Worm (Caenorhabditis elegans) whole organism, L1 larva: ENCODE measurements around the gene T25G12.6.

Experiments
- C04F5.9 ChIP-seq: sonication (generic microtip); optimal IDR thresholded peaks from 2 replicates; lab custom pipeline; 2016; ENCODE audit warnings: missing genetic modification characterization, missing compliant biosample characterization
- C16A3.4 ChIP-seq: fragments of 150-350 bp; optimal IDR thresholded peaks from 2 replicates; lab custom pipeline; 2014; ENCODE audit warnings: missing biosample characterization, missing genetic modification characterization
- ama-1 ChIP-seq: fragments of 150-350 bp; optimal IDR thresholded peaks from 2 replicates; lab custom pipeline; 2014
- blmp-1 ChIP-seq: fragments of 150-350 bp; optimal IDR thresholded peaks from 2 replicates; lab custom pipeline; 2014; ENCODE audit warnings: missing biosample characterization, missing genetic modification characterization
- ceh-63 ChIP-seq: fragments of 200-800 bp; sonication (Bioruptor generic); optimal IDR thresholded peaks from 2 replicates; lab custom pipeline; 2018; ENCODE audit warnings: mild to moderate bottlenecking, missing genetic modification characterization, missing compliant biosample characterization
- ceh-8 ChIP-seq: fragments of 200-800 bp; sonication (Bioruptor generic); optimal IDR thresholded peaks from 2 replicates; lab custom pipeline; 2018; ENCODE audit warnings: mild to moderate bottlenecking, missing genetic modification characterization, moderate library complexity, missing compliant biosample characterization
- ceh-88 ChIP-seq: fragments of 200-800 bp; sonication (Bioruptor generic); IDR thresholded peaks from 2 replicates; pipeline ENCODE4 v1.3.6; 2022; ENCODE audit warnings: missing genetic modification characterization, missing compliant biosample characterization
- dsc-1 ChIP-seq: sonication (generic microtip); optimal IDR thresholded peaks from 2 replicates; lab custom pipeline; 2016; ENCODE audit warnings: mild to moderate bottlenecking, missing genetic modification characterization, missing compliant biosample characterization
- egl-13 ChIP-seq: sonication (generic microtip); optimal IDR thresholded peaks from 2 replicates; lab custom pipeline; 2016; ENCODE audit warnings: missing genotype, missing genetic modification reagents, missing genetic modification characterization, missing compliant biosample characterization
- elt-3 ChIP-seq, 6 experiments: fragments of 150-350 bp in 1 of 6; sonication (generic microtip); optimal IDR thresholded peaks; 2 replicates each; lab custom pipeline; 2017 to 2018; ENCODE audit warnings: missing biosample characterization in 6 of 6, missing genetic modification characterization in 6 of 6, inconsistent platforms in 1 of 6
- ets-5 ChIP-seq: fragments of 200-800 bp; sonication (Bioruptor generic); IDR thresholded peaks from 2 replicates; pipeline ENCODE4 v1.3.6; 2022; ENCODE audit warnings: missing genetic modification characterization, missing compliant biosample characterization
- fkh-10 ChIP-seq: sonication (generic microtip); optimal IDR thresholded peaks from 2 replicates; lab custom pipeline; 2017; ENCODE audit warnings: missing biosample characterization, missing genetic modification reagents, missing genetic modification characterization
- fkh-8 ChIP-seq: sonication (generic microtip); optimal IDR thresholded peaks from 2 replicates; lab custom pipeline; 2016; ENCODE audit warnings: mild to moderate bottlenecking, missing genetic modification characterization, missing compliant biosample characterization
- hlh-17 ChIP-seq: fragments of 200-800 bp; sonication (Bioruptor generic); optimal IDR thresholded peaks from 2 replicates; lab custom pipeline; 2018; ENCODE audit warnings: missing genetic modification characterization, mild to moderate bottlenecking, missing compliant biosample characterization, moderate library complexity, borderline replicate concordance
- lin-13 ChIP-seq: fragments of 150-350 bp; optimal IDR thresholded peaks from 2 replicates; lab custom pipeline; 2014; ENCODE audit warnings: missing biosample characterization, missing genetic modification reagents, missing genetic modification characterization
- lin-14 ChIP-seq: fragments of 200-800 bp; sonication (Bioruptor generic); optimal IDR thresholded peaks from 2 replicates; lab custom pipeline; 2018; ENCODE audit warnings: mild to moderate bottlenecking, missing genetic modification characterization, moderate library complexity, missing compliant biosample characterization
- lin-15B ChIP-seq: fragments of 150-350 bp; sonication (generic microtip); optimal IDR thresholded peaks from 3 replicates; lab custom pipeline; 2014; ENCODE audit warnings: missing biosample characterization, missing genetic modification characterization
- lin-39 ChIP-seq: fragments of 150-350 bp; optimal IDR thresholded peaks from 2 replicates; lab custom pipeline; 2014; ENCODE audit warnings: missing biosample characterization, missing genetic modification reagents, missing genetic modification characterization
- lsy-2 ChIP-seq, 2 experiments: fragments of 150-350 bp; optimal IDR thresholded peaks; 2 replicates each; lab custom pipeline; 2014; ENCODE audit warnings: missing biosample characterization in 2 of 2, missing genetic modification characterization in 2 of 2
- mep-1 ChIP-seq: fragments of 150-350 bp; optimal IDR thresholded peaks from 2 replicates; lab custom pipeline; 2014; ENCODE audit warnings: missing biosample characterization, missing genetic modification characterization
- nhr-11 ChIP-seq: fragments of 150-350 bp; optimal IDR thresholded peaks from 2 replicates; lab custom pipeline; 2014; ENCODE audit warnings: missing biosample characterization, missing genetic modification characterization
- nhr-12 ChIP-seq: sonication (generic microtip); optimal IDR thresholded peaks from 2 replicates; lab custom pipeline; 2017; ENCODE audit warnings: missing biosample characterization, missing genetic modification characterization
- nhr-47 ChIP-seq: sonication (generic microtip); optimal IDR thresholded peaks from 2 replicates; lab custom pipeline; 2016; ENCODE audit warnings: mild to moderate bottlenecking, missing genetic modification characterization, moderate library complexity, missing compliant biosample characterization
- nhr-71 ChIP-seq: sonication (generic microtip); optimal IDR thresholded peaks from 2 replicates; lab custom pipeline; 2016; ENCODE audit warnings: mild to moderate bottlenecking, missing genetic modification characterization, moderate library complexity, missing compliant biosample characterization
- nhr-76 ChIP-seq: sonication (generic microtip); optimal IDR thresholded peaks from 2 replicates; lab custom pipeline; 2017; ENCODE audit warnings: missing biosample characterization, missing genetic modification characterization
- nhr-85 ChIP-seq: sonication (generic microtip); peaks from one replicate; lab custom pipeline; 2016; ENCODE audit warnings: missing genetic modification characterization, inconsistent platforms, missing compliant biosample characterization
- nhr-90 ChIP-seq: sonication (generic microtip); optimal IDR thresholded peaks from 2 replicates; lab custom pipeline; 2016; ENCODE audit warnings: mild to moderate bottlenecking, missing genetic modification characterization, missing compliant biosample characterization; ENCODE audit not compliant: poor library complexity
- pag-3 ChIP-seq: sonication (generic microtip); optimal IDR thresholded peaks from 2 replicates; lab custom pipeline; 2017; ENCODE audit warnings: missing genetic modification characterization, mild to moderate bottlenecking, missing compliant biosample characterization, antibody characterized with exemption, borderline replicate concordance; ENCODE audit not compliant: insufficient read depth
- pax-3 ChIP-seq: fragments of 200-800 bp; sonication (Bioruptor generic); optimal IDR thresholded peaks from 2 replicates; lab custom pipeline; 2018; ENCODE audit warnings: mild to moderate bottlenecking, missing genetic modification characterization, moderate library complexity, missing compliant biosample characterization
- pqm-1 ChIP-seq: sonication (generic microtip); optimal IDR thresholded peaks from 3 replicates; lab custom pipeline; 2017; ENCODE audit warnings: missing biosample characterization, missing genetic modification characterization
- snu-23 ChIP-seq: sonication (generic microtip); optimal IDR thresholded peaks from 2 replicates; lab custom pipeline; 2016; ENCODE audit warnings: missing genetic modification characterization, missing compliant biosample characterization
- sptf-1 ChIP-seq: fragments of 150-350 bp; optimal IDR thresholded peaks from 2 replicates; lab custom pipeline; 2014; ENCODE audit warnings: missing biosample characterization, missing genetic modification characterization
- swsn-7 ChIP-seq: sonication (generic microtip); optimal IDR thresholded peaks from 2 replicates; lab custom pipeline; 2016; ENCODE audit warnings: missing genetic modification characterization, missing compliant biosample characterization
- tbx-2 ChIP-seq: sonication (generic microtip); optimal IDR thresholded peaks from 2 replicates; lab custom pipeline; 2016; ENCODE audit warnings: missing genetic modification characterization, missing compliant biosample characterization
- unc-30 ChIP-seq: sonication (generic microtip); optimal IDR thresholded peaks from 2 replicates; lab custom pipeline; 2017; ENCODE audit warnings: missing biosample characterization, missing genetic modification characterization
- vab-15 ChIP-seq: sonication (generic microtip); optimal IDR thresholded peaks from 2 replicates; lab custom pipeline; 2017; ENCODE audit warnings: missing genotype, mild to moderate bottlenecking, missing genetic modification characterization, missing compliant biosample characterization

Gene T25G12.6

DNA sequence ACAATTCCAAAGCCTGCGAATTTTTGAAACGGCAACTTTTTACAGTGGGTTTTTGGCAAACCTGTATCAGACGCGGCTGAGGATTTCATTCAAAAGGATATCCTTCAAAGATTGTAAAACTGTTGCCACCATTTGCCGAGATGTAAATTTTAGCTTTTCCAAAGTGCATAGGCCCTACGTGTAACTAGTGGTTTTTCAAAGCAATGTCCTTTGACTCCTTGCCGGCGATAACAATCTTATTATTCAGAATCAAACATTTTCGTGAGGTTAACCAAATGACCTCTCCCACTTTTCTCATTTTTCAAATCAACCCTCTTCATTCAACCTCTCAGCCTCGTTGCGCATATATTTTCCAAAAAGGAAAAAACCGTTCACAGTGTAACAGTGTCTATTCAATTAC is 1.3 kb upstream of the T25G12.6 start, which contains the start of gene T25G12.3:
T25G12.3 (plus strand) TSS at position 301 of the 400 bp plus-strand sequence.
- no peak for TF ChIP-seq unc-30 (tag; lab: Kevin White, UChicago)
- no peak for TF ChIP-seq C16A3.4 (tag; lab: Kevin White, UChicago)
- TF ChIP-seq vab-15, result no peak
- TF ChIP-seq nhr-85 (tag; lab: Kevin White, UChicago), result no peak
- TF ChIP-seq ama-1 (lab: Kevin White, UChicago), result no peak
- TF ChIP-seq ceh-8, result no peak
- TF ChIP-seq ceh-63 (GFP tag; lab: Kevin White, UChicago), result no peak
- TF ChIP-seq lin-39, result no peak
- TF ChIP-seq tbx-2 (tag; lab: Kevin White, UChicago), result no peak
- TF ChIP-seq egl-13 (tag; lab: Kevin White, UChicago), result no peak
- TF ChIP-seq dsc-1 (tag; lab: Kevin White, UChicago), result no peak
- TF ChIP-seq blmp-1, result no peak
- TF ChIP-seq, all 84 proteins: peak for 0

- TF ChIP-seq pag-3 (tag; lab: Kevin White, UChicago) (no peak), nhr-90 (no peak), fkh-10 (GFP tag; lab: Kevin White, UChicago) (no peak), elt-3 (tag; optimal IDR thresholded peaks at IDR 0.05; lab: Kevin White, UChicago) (no peak), ceh-88 (GFP tag; lab: Robert Waterston, UW) (no peak), nhr-71 (tag; lab: Kevin White, UChicago) (no peak), nhr-12 (tag; lab: Kevin White, UChicago) (no peak), pqm-1 (tag; lab: Kevin White, UChicago) (no peak), lsy-2 (tag; optimal IDR thresholded peaks at IDR 0.05; lab: Kevin White, UChicago) (no peak), sptf-1 (tag; lab: Kevin White, UChicago) (no peak), fkh-8 (tag; lab: Kevin White, UChicago) (no peak), lin-15B (tag; lab: Kevin White, UChicago) (no peak), mep-1 (no peak), nhr-47 (tag; lab: Kevin White, UChicago) (no peak)
Measured at ce11 chrX:17227376-17227775, 2.6 kb downstream of the T25G12.6 start.

DNA sequence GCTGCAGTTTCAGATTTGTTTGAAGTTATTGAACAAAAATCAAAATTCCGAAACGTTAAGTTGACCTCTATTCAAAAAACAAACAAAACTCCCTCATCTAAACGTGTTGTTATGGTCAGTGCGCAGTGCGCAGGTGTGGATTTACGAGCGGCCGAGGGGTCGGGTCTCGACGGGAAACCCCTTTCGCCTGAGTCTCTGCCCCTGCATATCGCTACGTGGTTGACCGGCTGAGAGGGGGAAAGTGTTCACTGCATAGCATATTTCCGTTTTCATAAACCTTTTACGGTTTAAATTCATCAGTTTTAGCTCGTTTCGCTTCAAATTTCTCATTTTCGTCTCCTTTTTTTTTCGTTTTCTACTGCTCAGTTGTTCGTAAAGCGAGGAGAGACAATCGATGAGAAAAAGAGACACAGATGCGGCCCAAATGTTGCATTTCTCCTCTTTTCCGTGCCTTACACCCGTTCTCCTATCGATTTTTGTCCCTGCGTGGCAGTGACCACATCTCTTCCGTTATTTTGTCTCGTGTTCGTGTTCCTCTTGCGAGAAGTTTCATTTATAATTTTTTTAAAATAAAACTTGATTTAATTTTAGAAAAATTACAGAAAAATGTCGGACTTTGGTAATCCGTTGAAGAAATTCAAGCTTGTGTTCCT is 8.0 kb downstream of the T25G12.6 start, which contains the start of gene rab-6.2:
rab-6.2 (plus strand) TSS at position 603 of the 653 bp plus-strand sequence.
- no peak for TF ChIP-seq pax-3 (tag; lab: Kevin White, UChicago)
- no peak for TF ChIP-seq C04F5.9 (tag; lab: Kevin White, UChicago)
- no peak for TF ChIP-seq swsn-7 (tag; lab: Kevin White, UChicago)
- TF ChIP-seq hlh-17, result no peak
- peak; percentile 64 for TF ChIP-seq blmp-1
- no peak for TF ChIP-seq lin-13 (GFP tag; lab: Kevin White, UChicago)
- no peak for TF ChIP-seq ets-5
- no peak for TF ChIP-seq nhr-11 (tag; lab: Kevin White, UChicago)
- TF ChIP-seq nhr-85 (tag; lab: Kevin White, UChicago), result peak; percentile 38
- peak; percentile 6 for TF ChIP-seq snu-23 (GFP tag; lab: Kevin White, UChicago)
- TF ChIP-seq lin-14 (GFP tag; lab: Kevin White, UChicago), result peak; percentile 61
- no peak for TF ChIP-seq nhr-76 (tag; lab: Kevin White, UChicago)
